Worm (Caenorhabditis elegans): Measurements from ENCODE around the gene ptrn-1.

Gene ptrn-1

ce11 chrX:17003473-17004123 is 26.4 kb downstream of the ptrn-1 start:
- TF ChIP-seq npax-4 (tag; optimal IDR thresholded peaks at IDR 0.05) (no peak), T23F11.4 (GFP tag; optimal IDR thresholded peaks at IDR 0.05) (no peak), rnt-1 (tag; optimal IDR thresholded peaks at IDR 0.05) (no peak), dmd-4 (tag; optimal IDR thresholded peaks at IDR 0.05; ENCODE audit: borderline replicate concordance) (no peak), ets-4 (tag; optimal IDR thresholded peaks at IDR 0.05) (no peak), unc-42 (tag; optimal IDR thresholded peaks at IDR 0.05) (peak; percentile 92), K09A11.1 (tag; optimal IDR thresholded peaks at IDR 0.05; ENCODE audit: insufficient read depth) (no peak), ceh-14 (tag; optimal IDR thresholded peaks at IDR 0.05) (peak; percentile 52), ceh-18 (tag; optimal IDR thresholded peaks at IDR 0.05) (no peak), tbx-7 (tag; optimal IDR thresholded peaks at IDR 0.05) (no peak), K02D7.2 (tag; optimal IDR thresholded peaks at IDR 0.05) (no peak), fkh-10 (GFP tag; optimal IDR thresholded peaks at IDR 0.05) (no peak), dve-1 (tag; optimal IDR thresholded peaks at IDR 0.05) (no peak), C38D4.7 (GFP tag; optimal IDR thresholded peaks at IDR 0.05) (no peak), syd-9 (tag; optimal IDR thresholded peaks at IDR 0.05) (no peak), pax-1 (tag; optimal IDR thresholded peaks at IDR 0.05) (no peak), eyg-1 (tag; optimal IDR thresholded peaks at IDR 0.05) (no peak), nhr-11 (tag; optimal IDR thresholded peaks at IDR 0.05) (no peak), pat-9 (tag; optimal IDR thresholded peaks at IDR 0.05) (no peak), sdc-2 (tag; optimal IDR thresholded peaks at IDR 0.05) (no peak), ztf-16 (tag; optimal IDR thresholded peaks at IDR 0.05) (no peak), nfya-1 (tag; optimal IDR thresholded peaks at IDR 0.05) (peak; percentile 1), ceh-9 (tag; optimal IDR thresholded peaks at IDR 0.05) (no peak), ceh-31 (tag; optimal IDR thresholded peaks at IDR 0.05) (peak; percentile 26), unc-3 (GFP tag; conservative IDR thresholded peaks at IDR 0.05) (peak; percentile 66), unc-3 (tag; optimal IDR thresholded peaks at IDR 0.05) (peak; percentile 98), che-1 (tag; optimal IDR thresholded peaks at IDR 0.05) (no peak), pros-1 (tag; optimal IDR thresholded peaks at IDR 0.05) (no peak), odd-2 (tag; optimal IDR thresholded peaks at IDR 0.05) (no peak), pag-3 (tag; optimal IDR thresholded peaks at IDR 0.05; ENCODE audit: borderline replicate concordance) (no peak), gmeb-2 (tag; optimal IDR thresholded peaks at IDR 0.05) (no peak), unc-55 (GFP tag; optimal IDR thresholded peaks at IDR 0.05) (no peak), C08G9.2 (tag; optimal IDR thresholded peaks at IDR 0.05) (no peak), lim-6 (tag; optimal IDR thresholded peaks at IDR 0.05) (no peak), madf-2 (tag; optimal IDR thresholded peaks at IDR 0.05) (no peak), lin-11 (tag; optimal IDR thresholded peaks at IDR 0.05) (no peak)

DNA sequence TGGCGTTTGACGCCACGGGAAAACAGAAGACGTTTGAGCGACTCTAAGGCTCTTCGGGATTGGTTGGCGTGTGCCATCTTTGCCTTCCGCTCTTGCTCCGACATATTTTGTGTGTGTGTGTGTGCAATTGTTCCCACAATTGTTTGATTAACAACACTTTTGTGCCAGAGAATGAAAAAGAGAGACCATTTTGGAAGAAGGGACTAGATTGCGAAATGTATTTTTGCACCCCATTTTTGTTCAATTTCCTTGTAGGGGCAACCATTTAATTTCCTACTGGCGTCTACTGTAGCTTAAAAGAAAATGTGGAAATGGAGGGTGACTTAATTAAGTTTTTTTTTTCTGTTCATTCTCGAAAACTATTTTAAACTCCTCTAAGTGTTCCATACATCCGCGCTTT is 27.9 kb downstream of the ptrn-1 start:
- TF ChIP-seq ama-1 (optimal IDR thresholded peaks at IDR 0.05), result no peak
- no peak for TF ChIP-seq pax-1 (tag; optimal IDR thresholded peaks at IDR 0.05)
- 0 out of 2 replicates have a peak, but pooled peaks have one; percentile 36 for TF ChIP-seq ceh-45 (GFP tag; IDR thresholded peaks at IDR 0.05)
- peak; percentile 21 for TF ChIP-seq ceh-34 (tag; optimal IDR thresholded peaks at IDR 0.05)
- TF ChIP-seq unc-42 (tag; optimal IDR thresholded peaks at IDR 0.05), result peak; percentile 5

DNA sequence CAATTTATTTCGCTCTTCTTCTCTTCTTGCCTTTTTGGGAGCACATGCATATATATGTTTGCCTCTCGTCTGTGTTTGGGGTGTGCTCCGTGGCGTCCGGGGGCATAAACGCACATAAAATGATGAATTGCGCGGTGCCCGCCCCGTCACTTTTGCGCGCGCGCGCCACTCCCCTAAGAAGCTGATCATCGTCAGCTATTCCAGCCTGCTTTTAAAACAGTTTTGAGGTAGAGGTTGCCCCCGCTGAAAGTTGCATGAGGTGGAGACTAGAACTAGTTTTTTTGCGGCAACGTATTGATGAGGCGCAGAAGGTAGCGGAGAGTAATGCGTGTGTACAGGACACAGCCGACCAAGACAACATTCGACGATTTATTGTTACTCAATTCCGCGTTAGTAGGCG is 30.4 kb downstream of the ptrn-1 start:
- TF ChIP-seq ceh-30 (tag; optimal IDR thresholded peaks at IDR 0.05), result no peak
- 0 out of 2 replicates have a peak, but pooled peaks have one; percentile 36 for TF ChIP-seq unc-3 (GFP tag; conservative IDR thresholded peaks at IDR 0.05)
- TF ChIP-seq unc-3 (tag; optimal IDR thresholded peaks at IDR 0.05), result no peak

Measured in whole organism, late embryonic.